Fruit fly (Drosophila melanogaster) whole organism, embryonic: ENCODE measurements around the gene FucTA.

Experiments used
- Atf-2 ChIP-seq: fragments of 200-800 bp; sonication (Bioruptor generic); optimal IDR thresholded peaks from 2 replicates; lab custom pipeline; 2016; ENCODE audit warnings: missing biosample characterization, missing genetic modification characterization
- BtbVII ChIP-seq: fragments of 200-800 bp; sonication (Bioruptor generic); optimal IDR thresholded peaks from 3 replicates; lab custom pipeline; 2017; ENCODE audit warnings: missing biosample characterization, mild to moderate bottlenecking, missing genetic modification characterization
- CG10267 ChIP-seq: fragments of 200-800 bp; sonication (Bioruptor generic); optimal IDR thresholded peaks from 2 replicates; lab custom pipeline; 2018; ENCODE audit warnings: missing biosample characterization, mild to moderate bottlenecking, missing genetic modification characterization, moderate library complexity
- CG10462 ChIP-seq: fragments of 200-800 bp; sonication (Bioruptor generic); optimal IDR thresholded peaks from 2 replicates; lab custom pipeline; 2016; ENCODE audit warnings: missing biosample characterization, missing genetic modification characterization
- CG10959 ChIP-seq: fragments of 200-800 bp; sonication (Bioruptor generic); IDR thresholded peaks from 2 replicates; pipeline ENCODE4 v1.3.6; 2022; ENCODE audit warnings: missing biosample characterization, missing genetic modification characterization
- CG11398 ChIP-seq: fragments of 200-800 bp; sonication (Bioruptor generic); optimal IDR thresholded peaks from 2 replicates; lab custom pipeline; 2016; ENCODE audit warnings: missing biosample characterization, missing genetic modification characterization
- CG1233 ChIP-seq: fragments of 200-800 bp; sonication (Bioruptor generic); optimal IDR thresholded peaks from 4 replicates; lab custom pipeline; 2018; ENCODE audit warnings: missing biosample characterization, mild to moderate bottlenecking, missing genetic modification characterization
- CG14050 ChIP-seq: fragments of 200-800 bp; sonication (Bioruptor generic); IDR thresholded peaks from 3 replicates; pipeline ENCODE4 v1.3.6; 2022; ENCODE audit warnings: missing biosample characterization, missing genetic modification characterization
- CG15601 ChIP-seq: fragments of 200-800 bp; sonication (Bioruptor generic); optimal IDR thresholded peaks from 3 replicates; lab custom pipeline; 2019; ENCODE audit warnings: missing biosample characterization, mild to moderate bottlenecking, missing genetic modification characterization, moderate library complexity
- CG17359 ChIP-seq: fragments of 200-800 bp; sonication (Bioruptor generic); optimal IDR thresholded peaks from 3 replicates; lab custom pipeline; 2018; ENCODE audit warnings: missing biosample characterization, mild to moderate bottlenecking, missing genetic modification characterization, moderate library complexity
- CG17829 ChIP-seq: fragments of 200-800 bp; optimal IDR thresholded peaks from 2 replicates; lab custom pipeline; 2019; ENCODE audit warnings: missing biosample characterization, mild to moderate bottlenecking, missing genetic modification characterization, moderate library complexity
- CG1832 ChIP-seq: fragments of 200-800 bp; sonication (Bioruptor generic); optimal IDR thresholded peaks from 2 replicates; lab custom pipeline; 2017; ENCODE audit warnings: missing biosample characterization, mild to moderate bottlenecking, missing genetic modification characterization, inconsistent platforms
- CG18619 ChIP-seq: fragments of 200-800 bp; sonication (Bioruptor generic); optimal IDR thresholded peaks from 3 replicates; lab custom pipeline; 2017; ENCODE audit warnings: missing biosample characterization, mild to moderate bottlenecking, missing genetic modification characterization
- CG18764 ChIP-seq: fragments of 200-800 bp; sonication (Bioruptor generic); optimal IDR thresholded peaks from 3 replicates; lab custom pipeline; 2016; ENCODE audit warnings: missing biosample characterization, missing genetic modification characterization
- CG31224 ChIP-seq: fragments of 200-800 bp; sonication (Bioruptor generic); IDR thresholded peaks from 2 replicates; pipeline ENCODE4 v1.3.6; 2022; ENCODE audit warnings: missing biosample characterization, missing genetic modification characterization
- CG34224 ChIP-seq: fragments of 200-800 bp; sonication (Bioruptor generic); IDR thresholded peaks from 3 replicates; pipeline ENCODE4 v1.3.6; 2022; ENCODE audit warnings: missing biosample characterization, missing genetic modification characterization; ENCODE audit not compliant: partially characterized antibody
- CG4328 ChIP-seq: fragments of 200-800 bp; sonication (Bioruptor generic); optimal IDR thresholded peaks from 3 replicates; lab custom pipeline; 2017; ENCODE audit warnings: missing biosample characterization, missing genetic modification reagents, missing genetic modification characterization
- CG43689 ChIP-seq: fragments of 200-800 bp; sonication (Bioruptor generic); IDR thresholded peaks from 2 replicates; pipeline ENCODE4 v1.3.6; 2022; ENCODE audit warnings: missing biosample characterization, missing genetic modification characterization
- CG5953 ChIP-seq: fragments of 200-800 bp; sonication (Bioruptor generic); IDR thresholded peaks from 2 replicates; pipeline ENCODE4 v1.3.6; 2022; ENCODE audit warnings: missing biosample characterization, missing genetic modification characterization
- CG6854 ChIP-seq: fragments of 200-800 bp; sonication (Bioruptor generic); optimal IDR thresholded peaks from 3 replicates; lab custom pipeline; 2017; ENCODE audit warnings: missing biosample characterization, mild to moderate bottlenecking, missing genetic modification characterization
- CG7271 ChIP-seq: fragments of 200-800 bp; sonication (Bioruptor generic); optimal IDR thresholded peaks from 2 replicates; lab custom pipeline; 2018; ENCODE audit warnings: missing biosample characterization, mild to moderate bottlenecking, missing genetic modification characterization, moderate library complexity
- CG7372 ChIP-seq: fragments of 200-800 bp; sonication (Bioruptor generic); IDR thresholded peaks from 2 replicates; pipeline ENCODE4 v1.3.6; 2022; ENCODE audit warnings: missing biosample characterization, missing genetic modification characterization
- CG8290 ChIP-seq, 3 experiments: fragments of 200-800 bp; sonication (Bioruptor generic); optimal IDR thresholded peaks; 2 replicates each; lab custom pipeline; 2016 to 2019; ENCODE audit warnings: missing biosample characterization in 3 of 3, missing genetic modification characterization in 3 of 3, mild to moderate bottlenecking in 2 of 3, moderate library complexity in 1 of 3
- CG9437 ChIP-seq: fragments of 200-800 bp; sonication (Bioruptor generic); optimal IDR thresholded peaks from 2 replicates; lab custom pipeline; 2018; ENCODE audit warnings: missing biosample characterization, mild to moderate bottlenecking, missing genetic modification characterization
- Deaf1 ChIP-seq: fragments of 200-800 bp; optimal IDR thresholded peaks from 3 replicates; lab custom pipeline; 2019; ENCODE audit warnings: missing biosample characterization, mild to moderate bottlenecking, missing genetic modification characterization, moderate library complexity
- Elba2 ChIP-seq: fragments of 200-800 bp; sonication (Bioruptor generic); optimal IDR thresholded peaks from 3 replicates; lab custom pipeline; 2016; ENCODE audit warnings: missing biosample characterization, missing genetic modification characterization
- Fer1 ChIP-seq: fragments of 200-800 bp; sonication (Bioruptor generic); optimal IDR thresholded peaks from 2 replicates; lab custom pipeline; 2017; ENCODE audit warnings: missing biosample characterization, mild to moderate bottlenecking, missing genetic modification characterization
- Hand ChIP-seq: fragments of 200-800 bp; sonication (Bioruptor generic); optimal IDR thresholded peaks from 2 replicates; lab custom pipeline; 2017; ENCODE audit warnings: mild to moderate bottlenecking, missing biosample characterization, missing genetic modification reagents, missing genetic modification characterization
- Hr3 ChIP-seq: fragments of 200-800 bp; sonication (Bioruptor generic); optimal IDR thresholded peaks from 3 replicates; lab custom pipeline; 2016; ENCODE audit warnings: missing biosample characterization, missing genetic modification characterization
- Hr78 ChIP-seq, 2 experiments: fragments of 200-800 bp in 1 of 2; fragments of >200 bp in 1 of 2; sonication (Bioruptor generic) in 1 of 2; optimal IDR thresholded peaks; 2 replicates each; lab custom pipeline; 2017 to 2019; ENCODE audit warnings: missing biosample characterization in 2 of 2, missing genetic modification characterization in 2 of 2, mild to moderate bottlenecking in 1 of 2, moderate library complexity in 1 of 2
- MESR4 ChIP-seq: fragments of 200-800 bp; sonication (Bioruptor generic); optimal IDR thresholded peaks from 2 replicates; lab custom pipeline; 2018; ENCODE audit warnings: missing biosample characterization, mild to moderate bottlenecking, missing genetic modification characterization, moderate library complexity
- Optix ChIP-seq: fragments of 200-800 bp; sonication (Bioruptor generic); IDR thresholded peaks from 3 replicates; pipeline ENCODE4 v1.3.6; 2022; ENCODE audit warnings: missing biosample characterization, missing genetic modification characterization
- Sox102F ChIP-seq: fragments of 200-800 bp; sonication (Bioruptor generic); optimal IDR thresholded peaks from 2 replicates; lab custom pipeline; 2018; ENCODE audit warnings: missing biosample characterization, mild to moderate bottlenecking, missing genetic modification characterization, moderate library complexity
- Taf1 ChIP-seq: fragments of 200-800 bp; sonication (Bioruptor generic); IDR thresholded peaks from 2 replicates; pipeline ENCODE4 v1.3.6; 2022; ENCODE audit warnings: missing biosample characterization, missing genetic modification characterization
- ato ChIP-seq: fragments of 200-800 bp; sonication (Bioruptor generic); IDR thresholded peaks from 2 replicates; pipeline ENCODE4 v1.3.6; 2022; ENCODE audit warnings: missing biosample characterization, missing genetic modification characterization; ENCODE audit not compliant: partially characterized antibody
- caup ChIP-seq: fragments of 200-800 bp; sonication (Bioruptor generic); optimal IDR thresholded peaks from 3 replicates; lab custom pipeline; 2017; ENCODE audit warnings: missing biosample characterization, mild to moderate bottlenecking, missing genetic modification characterization, moderate library complexity; ENCODE audit not compliant: severe bottlenecking
- en ChIP-seq: fragments of 200-800 bp; sonication (Bioruptor generic); optimal IDR thresholded peaks from 2 replicates; lab custom pipeline; 2016; ENCODE audit warnings: missing biosample characterization, missing genetic modification characterization
- eve ChIP-seq, 2 experiments: fragments of >200 bp; optimal IDR thresholded peaks; 2 replicates each; lab custom pipeline; 2017; ENCODE audit warnings: missing biosample characterization in 2 of 2, missing genetic modification characterization in 2 of 2
- fd3F ChIP-seq: fragments of 200-800 bp; sonication (Bioruptor generic); optimal IDR thresholded peaks from 2 replicates; lab custom pipeline; 2018; ENCODE audit warnings: missing biosample characterization, mild to moderate bottlenecking, missing genetic modification characterization, moderate library complexity
- gem ChIP-seq: fragments of 200-800 bp; sonication (Bioruptor generic); optimal IDR thresholded peaks from 2 replicates; lab custom pipeline; 2019; ENCODE audit warnings: missing biosample characterization, mild to moderate bottlenecking, missing genetic modification characterization, moderate library complexity
- hbn ChIP-seq: fragments of 200-800 bp; sonication (Bioruptor generic); IDR thresholded peaks from 2 replicates; pipeline ENCODE4 v1.3.6; 2022; ENCODE audit warnings: missing biosample characterization, missing genetic modification characterization; ENCODE audit not compliant: partially characterized antibody
- nerfin-2 ChIP-seq: fragments of 200-800 bp; sonication (Bioruptor generic); IDR thresholded peaks from 2 replicates; pipeline ENCODE4 v1.3.6; 2022; ENCODE audit warnings: missing biosample characterization, missing genetic modification characterization; ENCODE audit not compliant: partially characterized antibody
- oc ChIP-seq: fragments of 200-800 bp; sonication (Bioruptor generic); optimal IDR thresholded peaks from 2 replicates; lab custom pipeline; 2018; ENCODE audit warnings: missing biosample characterization, mild to moderate bottlenecking, missing genetic modification characterization, moderate library complexity
- ro ChIP-seq: fragments of 200-800 bp; sonication (Bioruptor generic); IDR thresholded peaks from 2 replicates; pipeline ENCODE4 v1.3.6; 2022; ENCODE audit warnings: missing biosample characterization, missing genetic modification characterization
- tgo ChIP-seq: fragments of 200-800 bp; sonication (Bioruptor generic); IDR thresholded peaks from 3 replicates; pipeline ENCODE4 v1.3.6; 2022; ENCODE audit warnings: missing biosample characterization, missing genetic modification characterization
- tna ChIP-seq: fragments of 200-800 bp; sonication (Bioruptor generic); IDR thresholded peaks from 2 replicates; pipeline ENCODE4 v1.3.6; 2022; ENCODE audit warnings: missing biosample characterization, missing genetic modification characterization; ENCODE audit not compliant: partially characterized antibody
- trem ChIP-seq: fragments of 200-800 bp; optimal IDR thresholded peaks from 3 replicates; lab custom pipeline; 2019; ENCODE audit warnings: missing biosample characterization, mild to moderate bottlenecking, missing genetic modification characterization, moderate library complexity
- tup ChIP-seq: fragments of 200-800 bp; sonication (Bioruptor generic); optimal IDR thresholded peaks from 2 replicates; lab custom pipeline; 2016; ENCODE audit warnings: missing biosample characterization, mild to moderate bottlenecking, missing genetic modification characterization, moderate library complexity

The FucTA gene

DNA sequence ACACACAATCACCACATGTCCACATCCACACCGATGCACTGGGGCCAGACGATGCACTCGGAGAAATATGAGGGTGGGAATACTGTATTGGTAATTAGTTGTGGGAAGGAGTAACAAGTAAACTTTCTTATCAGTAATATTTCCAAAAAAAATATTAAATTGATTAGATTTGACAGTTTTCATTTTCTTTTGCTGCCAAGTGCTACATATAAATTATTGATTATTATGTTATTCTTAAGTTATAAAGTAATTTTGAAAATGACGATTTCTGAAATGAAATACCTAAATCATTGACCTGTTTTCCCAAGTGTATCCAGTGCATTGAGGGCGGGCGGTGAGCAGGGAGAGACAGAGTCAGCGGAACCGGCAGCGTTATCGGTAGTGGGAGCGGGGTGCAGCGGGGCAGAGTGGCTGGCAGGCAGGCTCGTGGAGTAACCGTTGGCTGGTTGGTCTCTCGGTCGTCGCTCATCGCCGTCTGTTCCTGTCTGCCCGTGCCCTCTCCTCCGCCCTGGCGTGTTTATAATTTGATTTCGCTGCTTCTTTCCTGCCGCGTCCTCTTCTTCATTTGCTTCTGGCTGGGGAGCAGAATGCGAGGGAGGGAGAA lies 39.1 kb upstream of the FucTA start (continued):
- TF ChIP-seq ato (GFP tag; lab: Robert Waterston, UW) (no peak), CG5953 (GFP tag; lab: Robert Waterston, UW) (no peak), nerfin-2 (GFP tag; lab: Robert Waterston, UW) (no peak), tup (no peak), Hr78 (GFP tag; optimal IDR thresholded peaks at IDR 0.05; lab: Kevin White, UChicago) (no peak), CG15601 (tag; lab: Kevin White, UChicago) (peak; percentile 64), CG9437 (GFP tag; lab: Kevin White, UChicago) (peak; percentile 52), Elba2 (no peak), CG1233 (GFP tag; lab: Kevin White, UChicago) (peak; percentile 24), CG17829 (tag; lab: Kevin White, UChicago) (peak; percentile 76), oc (tag; lab: Kevin White, UChicago) (no peak), Fer1 (GFP tag; lab: Kevin White, UChicago) (no peak), BtbVII (no peak), CG18619 (GFP tag; lab: Kevin White, UChicago) (peak; percentile 20), CG43689 (GFP tag; lab: Robert Waterston, UW) (no peak), CG10267 (tag; lab: Kevin White, UChicago) (peak; percentile 58), tna (GFP tag; lab: Robert Waterston, UW) (no peak), en (no peak), CG10462 (GFP tag; lab: Kevin White, UChicago) (no peak), tgo (GFP tag; lab: Robert Waterston, UW) (peak; percentile 33; the same call in 1 of the 3 replicates), Sox102F (GFP tag; lab: Kevin White, UChicago) (peak; percentile 63), fd3F (no peak), Optix (no peak), MESR4 (no peak), Taf1 (GFP tag; lab: Robert Waterston, UW) (no peak), trem (tag; lab: Kevin White, UChicago) (peak; percentile 43), CG14050 (GFP tag; lab: Robert Waterston, UW) (no peak), ro (GFP tag; lab: Robert Waterston, UW) (no peak), eve (GFP tag; optimal IDR thresholded peaks at IDR 0.05; lab: Kevin White, UChicago) (no peak), CG1832 (GFP tag; lab: Kevin White, UChicago) (peak; percentile 25), CG8290 (GFP tag; optimal IDR thresholded peaks at IDR 0.05; lab: Kevin White, UChicago) (peak; percentile 21), CG8290 (tag; optimal IDR thresholded peaks at IDR 0.05; lab: Kevin White, UChicago) (no peak), CG4328 (GFP tag; lab: Kevin White, UChicago) (peak; percentile 9), CG7271 (tag; lab: Kevin White, UChicago) (no peak), Hr3 (GFP tag; lab: Kevin White, UChicago) (peak; percentile 40), CG31224 (GFP tag; lab: Robert Waterston, UW) (no peak), CG34224 (GFP tag; lab: Robert Waterston, UW) (no peak), Hand (GFP tag; lab: Kevin White, UChicago) (peak; percentile 26), CG18764 (GFP tag; lab: Kevin White, UChicago) (no peak), CG11398 (GFP tag; lab: Kevin White, UChicago) (no peak), gem (tag; lab: Kevin White, UChicago) (peak; percentile 79), hbn (GFP tag; lab: Robert Waterston, UW) (no peak), Atf-2 (GFP tag; lab: Kevin White, UChicago) (no peak), CG6854 (GFP tag; lab: Kevin White, UChicago) (no peak), caup (GFP tag; lab: Kevin White, UChicago) (no peak), CG17359 (peak; percentile 54), CG7372 (no peak), Deaf1 (tag; lab: Kevin White, UChicago) (no peak), CG10959 (GFP tag; lab: Robert Waterston, UW) (0 out of 2 replicates have a peak, but pooled peaks have one; percentile 7)
